Fruit fly (Drosophila melanogaster) whole organism, embryonic: ENCODE data around the gene CG12420.
A peak's percentile ranks its signal among the peaks of the same experiment; 100 is the strongest.

ENCODE experiments used
- Awh ChIP-seq: fragments of 200-800 bp; sonication (Bioruptor generic); IDR thresholded peaks from 2 replicates; pipeline ENCODE4, ENCODE4 v1.3.6; 2022; ENCODE audit warnings: missing biosample characterization, missing genetic modification characterization
- Bdp1 ChIP-seq: fragments of 200-800 bp; sonication (Bioruptor generic); optimal IDR thresholded peaks from 3 replicates; lab custom pipeline; 2016; ENCODE audit warnings: missing biosample characterization, missing genetic modification characterization
- Blimp-1 ChIP-seq: fragments of 200-800 bp; sonication (Bioruptor generic); optimal IDR thresholded peaks from 3 replicates; lab custom pipeline; 2018; ENCODE audit warnings: missing biosample characterization, missing genetic modification characterization, mild to moderate bottlenecking, moderate library complexity, missing genetic modification reagents
- CG11504 ChIP-seq: fragments of 200-800 bp; sonication (Bioruptor generic); optimal IDR thresholded peaks from 3 replicates; lab custom pipeline; 2019; ENCODE audit warnings: missing biosample characterization, mild to moderate bottlenecking, missing genetic modification characterization, moderate library complexity
- CG11695 ChIP-seq: fragments of 200-800 bp; sonication (Bioruptor generic); IDR thresholded peaks from 3 replicates; pipeline ENCODE4 v1.3.6; 2022; ENCODE audit warnings: missing biosample characterization, missing genetic modification characterization
- CG12155 ChIP-seq: fragments of 200-800 bp; sonication (Bioruptor generic); optimal IDR thresholded peaks from 3 replicates; lab custom pipeline; 2016; ENCODE audit warnings: missing biosample characterization, missing genetic modification characterization
- CG13123 ChIP-seq: fragments of 200-800 bp; sonication (Bioruptor generic); optimal IDR thresholded peaks from 2 replicates; lab custom pipeline; 2016; ENCODE audit warnings: missing biosample characterization, missing genetic modification characterization
- CG14441 ChIP-seq: fragments of 200-800 bp; sonication (Bioruptor generic); IDR thresholded peaks from 2 replicates; pipeline ENCODE4 v1.3.6; 2022; ENCODE audit warnings: missing biosample characterization, missing genetic modification characterization
- CG14667 ChIP-seq: fragments of 200-800 bp; sonication (Bioruptor generic); IDR thresholded peaks from 2 replicates; pipeline ENCODE4 v1.3.6; 2022; ENCODE audit warnings: missing biosample characterization, missing genetic modification characterization
- CG14710 ChIP-seq: fragments of 200-800 bp; sonication (Bioruptor generic); optimal IDR thresholded peaks from 3 replicates; lab custom pipeline; 2019; ENCODE audit warnings: missing biosample characterization, mild to moderate bottlenecking, missing genetic modification characterization, moderate library complexity
- CG14965 ChIP-seq: fragments of 200-800 bp; sonication (Bioruptor generic); optimal IDR thresholded peaks from 2 replicates; lab custom pipeline; 2016; ENCODE audit warnings: missing biosample characterization, missing genetic modification characterization, borderline replicate concordance
- CG17186 ChIP-seq: fragments of 200-800 bp; sonication (Bioruptor generic); optimal IDR thresholded peaks from 3 replicates; lab custom pipeline; 2017; ENCODE audit warnings: missing biosample characterization, missing genetic modification reagents, missing genetic modification characterization
- CG17385 ChIP-seq: fragments of 200-800 bp; sonication (Bioruptor generic); optimal IDR thresholded peaks from 3 replicates; lab custom pipeline; 2018; ENCODE audit warnings: missing biosample characterization, mild to moderate bottlenecking, missing genetic modification characterization
- CG2116 ChIP-seq: fragments of 200-800 bp; sonication (Bioruptor generic); optimal IDR thresholded peaks from 3 replicates; lab custom pipeline; 2018; ENCODE audit warnings: missing biosample characterization, mild to moderate bottlenecking, missing genetic modification characterization
- CG2875 ChIP-seq: fragments of 200-800 bp; sonication (Bioruptor generic); optimal IDR thresholded peaks from 2 replicates; lab custom pipeline; 2017; ENCODE audit warnings: missing biosample characterization, mild to moderate bottlenecking, missing genetic modification characterization, missing genetic modification reagents
- CG34376 ChIP-seq: fragments of 200-800 bp; sonication (Bioruptor generic); optimal IDR thresholded peaks from 2 replicates; lab custom pipeline; 2018; ENCODE audit warnings: missing biosample characterization, mild to moderate bottlenecking, missing genetic modification characterization
- CG34422 ChIP-seq: fragments of 200-800 bp; sonication (Bioruptor generic); IDR thresholded peaks from 3 replicates; pipeline ENCODE4 v1.3.6; 2022; ENCODE audit warnings: missing biosample characterization, missing genetic modification characterization
- CG3838 ChIP-seq: fragments of 200-800 bp; sonication (Bioruptor generic); optimal IDR thresholded peaks from 3 replicates; lab custom pipeline; 2016; ENCODE audit warnings: missing biosample characterization, missing genetic modification characterization
- CG4707 ChIP-seq: fragments of 200-800 bp; sonication (Bioruptor generic); optimal IDR thresholded peaks from 2 replicates; lab custom pipeline; 2018; ENCODE audit warnings: missing biosample characterization, mild to moderate bottlenecking, missing genetic modification characterization, moderate library complexity
- CG4730 ChIP-seq: fragments of 200-800 bp; sonication (Bioruptor generic); IDR thresholded peaks from 2 replicates; pipeline ENCODE4 v1.3.6; 2022; ENCODE audit warnings: missing biosample characterization, missing genetic modification characterization
- CG5953 ChIP-seq: fragments of 200-800 bp; sonication (Bioruptor generic); IDR thresholded peaks from 2 replicates; pipeline ENCODE4 v1.3.6; 2022; ENCODE audit warnings: missing biosample characterization, missing genetic modification characterization
- CG6854 ChIP-seq: fragments of 200-800 bp; sonication (Bioruptor generic); optimal IDR thresholded peaks from 3 replicates; lab custom pipeline; 2017; ENCODE audit warnings: missing biosample characterization, mild to moderate bottlenecking, missing genetic modification characterization
- CG8765 ChIP-seq: fragments of 200-800 bp; sonication (Bioruptor generic); IDR thresholded peaks from 2 replicates; pipeline ENCODE4 v1.3.6; 2022; ENCODE audit warnings: missing biosample characterization, missing genetic modification characterization
- CG9609 ChIP-seq: fragments of 200-800 bp; sonication (Bioruptor generic); optimal IDR thresholded peaks from 3 replicates; lab custom pipeline; 2016; ENCODE audit warnings: missing biosample characterization, missing genetic modification characterization
- CrebB ChIP-seq: fragments of 200-800 bp; sonication (Bioruptor generic); optimal IDR thresholded peaks from 3 replicates; lab custom pipeline; 2018; ENCODE audit warnings: missing biosample characterization, mild to moderate bottlenecking, missing genetic modification characterization
- D19A ChIP-seq: fragments of 200-800 bp; optimal IDR thresholded peaks from 3 replicates; lab custom pipeline; 2019; ENCODE audit warnings: missing biosample characterization, mild to moderate bottlenecking, missing genetic modification characterization, moderate library complexity
- GATAe ChIP-seq: fragments of 200-800 bp; sonication (Bioruptor generic); conservative IDR thresholded peaks from 2 replicates; pipeline ENCODE4 v1.3.6; 2022; ENCODE audit warnings: missing biosample characterization, missing genetic modification characterization
- HLH3B ChIP-seq: fragments of 200-800 bp; sonication (Bioruptor generic); IDR thresholded peaks from 2 replicates; pipeline ENCODE4 v1.3.6; 2022; ENCODE audit warnings: missing biosample characterization, missing genetic modification characterization
- Hand ChIP-seq: fragments of 200-800 bp; sonication (Bioruptor generic); optimal IDR thresholded peaks from 2 replicates; lab custom pipeline; 2017; ENCODE audit warnings: mild to moderate bottlenecking, missing biosample characterization, missing genetic modification reagents, missing genetic modification characterization
- Hr3 ChIP-seq: fragments of 200-800 bp; sonication (Bioruptor generic); optimal IDR thresholded peaks from 3 replicates; lab custom pipeline; 2016; ENCODE audit warnings: missing biosample characterization, missing genetic modification characterization
- Lim3 ChIP-seq: fragments of 200-800 bp; sonication (Bioruptor generic); IDR thresholded peaks from 2 replicates; pipeline ENCODE4 v1.3.6; 2022; ENCODE audit warnings: missing biosample characterization, missing genetic modification characterization
- NK7.1 ChIP-seq: fragments of 200-800 bp; sonication (Bioruptor generic); optimal IDR thresholded peaks from 3 replicates; lab custom pipeline; 2016; ENCODE audit warnings: missing biosample characterization, missing genetic modification characterization
- Rfx ChIP-seq: fragments of 200-800 bp; sonication (Bioruptor generic); IDR thresholded peaks from 2 replicates; pipeline ENCODE4 v1.3.6; 2022; ENCODE audit warnings: missing biosample characterization, missing genetic modification characterization
- Spps ChIP-seq: fragments of 200-800 bp; sonication (Bioruptor generic); optimal IDR thresholded peaks from 2 replicates; lab custom pipeline; 2018; ENCODE audit warnings: missing biosample characterization, mild to moderate bottlenecking, missing genetic modification characterization
- bowl ChIP-seq: fragments of 200-800 bp; sonication (Bioruptor generic); IDR thresholded peaks from 2 replicates; pipeline ENCODE4 v1.3.6; 2022; ENCODE audit warnings: missing biosample characterization, missing genetic modification characterization
- dmrt99B ChIP-seq: fragments of 200-800 bp; sonication (Bioruptor generic); optimal IDR thresholded peaks from 2 replicates; lab custom pipeline; 2018; ENCODE audit warnings: missing biosample characterization, mild to moderate bottlenecking, missing genetic modification characterization, moderate library complexity
- inv ChIP-seq: fragments of 200-800 bp; sonication (Bioruptor generic); IDR thresholded peaks from 2 replicates; pipeline ENCODE4 v1.3.6; 2022; ENCODE audit warnings: missing biosample characterization, missing genetic modification characterization; ENCODE audit not compliant: partially characterized antibody
- jumu ChIP-seq: fragments of 200-800 bp; sonication (Bioruptor generic); optimal IDR thresholded peaks from 3 replicates; lab custom pipeline; 2016; ENCODE audit warnings: missing biosample characterization, missing genetic modification characterization
- org-1 ChIP-seq: fragments of 200-800 bp; sonication (Bioruptor generic); optimal IDR thresholded peaks from 2 replicates; lab custom pipeline; 2017; ENCODE audit warnings: missing biosample characterization, missing genetic modification characterization
- psq ChIP-seq: fragments of 200-800 bp; sonication (Bioruptor generic); optimal IDR thresholded peaks from 2 replicates; lab custom pipeline; 2017; ENCODE audit warnings: missing biosample characterization, missing genetic modification characterization
- ranshi ChIP-seq: fragments of 200-800 bp; sonication (Bioruptor generic); IDR thresholded peaks from 2 replicates; pipeline ENCODE4 v1.3.6; 2022; ENCODE audit warnings: missing biosample characterization, missing genetic modification characterization
- row ChIP-seq: fragments of 200-800 bp; sonication (Bioruptor generic); IDR thresholded peaks from 3 replicates; pipeline ENCODE4 v1.3.6; 2022; ENCODE audit warnings: missing biosample characterization, missing genetic modification characterization
- sd ChIP-seq: fragments of 200-800 bp; sonication (Bioruptor generic); optimal IDR thresholded peaks from 3 replicates; lab custom pipeline; 2018; ENCODE audit warnings: missing biosample characterization, mild to moderate bottlenecking, missing genetic modification characterization, moderate library complexity
- sisA ChIP-seq: fragments of 200-800 bp; sonication (Bioruptor generic); IDR thresholded peaks from 2 replicates; pipeline ENCODE4 v1.3.6; 2022; ENCODE audit warnings: missing biosample characterization, missing genetic modification characterization
- sqz ChIP-seq: fragments of 200-800 bp; sonication (Bioruptor generic); optimal IDR thresholded peaks from 3 replicates; lab custom pipeline; 2018; ENCODE audit warnings: missing biosample characterization, mild to moderate bottlenecking, missing genetic modification characterization
- ssp ChIP-seq: fragments of 200-800 bp; sonication (Bioruptor generic); IDR thresholded peaks from 2 replicates; pipeline ENCODE4 v1.3.6; 2022; ENCODE audit warnings: missing biosample characterization, missing genetic modification characterization
- tgo ChIP-seq: fragments of 200-800 bp; sonication (Bioruptor generic); IDR thresholded peaks from 3 replicates; pipeline ENCODE4 v1.3.6; 2022; ENCODE audit warnings: missing biosample characterization, missing genetic modification characterization
- trh ChIP-seq: fragments of 200-800 bp; sonication (Bioruptor generic); optimal IDR thresholded peaks from 2 replicates; lab custom pipeline; 2016; ENCODE audit warnings: missing biosample characterization, missing genetic modification characterization
- tx ChIP-seq: fragments of 200-800 bp; sonication (Bioruptor generic); optimal IDR thresholded peaks from 2 replicates; lab custom pipeline; 2016; ENCODE audit warnings: missing biosample characterization, missing genetic modification characterization
- vnd ChIP-seq: fragments of 200-800 bp; sonication (Bioruptor generic); IDR thresholded peaks from 3 replicates; pipeline ENCODE4 v1.3.6; 2022; ENCODE audit warnings: missing biosample characterization, missing genetic modification characterization; ENCODE audit not compliant: partially characterized antibody
- zfh2 ChIP-seq: fragments of 200-800 bp; sonication (Bioruptor generic); optimal IDR thresholded peaks from 2 replicates; lab custom pipeline; 2016; ENCODE audit warnings: missing biosample characterization, missing genetic modification characterization

Gene CG12420

dm6 chr3R:10265552-10266137 is 43.1 kb downstream of the CG12420 start (continued):
- TF ChIP-seq bowl (GFP tag; lab: Robert Waterston, UW): no peak
- peak; percentile 79 for TF ChIP-seq row (GFP tag; lab: Robert Waterston, UW)
- no peak for TF ChIP-seq CG13123 (GFP tag; lab: Kevin White, UChicago)
- no peak; the same call in 1 of the 2 replicates for TF ChIP-seq CG8765 (GFP tag; lab: Robert Waterston, UW)
- no peak for TF ChIP-seq CG6854 (GFP tag; lab: Kevin White, UChicago)
- TF ChIP-seq Lim3: no peak; the same call in 1 of the 2 replicates
- peak; percentile 52 for TF ChIP-seq dmrt99B (tag; lab: Kevin White, UChicago)
- peak; percentile 85 for TF ChIP-seq Rfx (GFP tag; lab: Robert Waterston, UW)
- TF ChIP-seq Bdp1: no peak
- TF ChIP-seq Awh (GFP tag; lab: Robert Waterston, UW): no peak
- TF ChIP-seq sd: peak; percentile 41
- no peak for TF ChIP-seq CG4707 (GFP tag; lab: Kevin White, UChicago)
- TF ChIP-seq CG12155 (GFP tag; lab: Kevin White, UChicago): peak; percentile 26
- TF ChIP-seq psq: no peak
- no peak for TF ChIP-seq org-1 (GFP tag; lab: Kevin White, UChicago)
- peak; percentile 44 for TF ChIP-seq CG14441 (GFP tag; lab: Robert Waterston, UW)
- TF ChIP-seq CG2875 (GFP tag; lab: Kevin White, UChicago): no peak
- no peak for TF ChIP-seq sqz
- no peak for TF ChIP-seq CG9609 (GFP tag; lab: Kevin White, UChicago)
- TF ChIP-seq CG14965 (GFP tag; lab: Kevin White, UChicago): no peak
- TF ChIP-seq Hand (GFP tag; lab: Kevin White, UChicago): peak; percentile 31
- no peak for TF ChIP-seq Spps (tag; lab: Kevin White, UChicago)
- no peak for TF ChIP-seq CG14710 (tag; lab: Kevin White, UChicago)
- no peak for TF ChIP-seq CG34376 (GFP tag; lab: Kevin White, UChicago)
- TF ChIP-seq tgo (GFP tag; lab: Robert Waterston, UW): peak; percentile 62; the same call in 2 of the 3 replicates
- TF ChIP-seq CG17385: peak; percentile 43
- peak; percentile 33 for TF ChIP-seq jumu (GFP tag; lab: Kevin White, UChicago)
- no peak; the same call in 2 of the 3 replicates for TF ChIP-seq CG34422 (GFP tag; lab: Robert Waterston, UW)
- TF ChIP-seq Blimp-1 (GFP tag; lab: Kevin White, UChicago): no peak
- peak; percentile 75 for TF ChIP-seq zfh2 (GFP tag; lab: Kevin White, UChicago)
- no peak for TF ChIP-seq CrebB
- TF ChIP-seq inv (GFP tag; lab: Robert Waterston, UW): no peak
- TF ChIP-seq NK7.1 (GFP tag; lab: Kevin White, UChicago): peak; percentile 35
- TF ChIP-seq CG17186 (GFP tag; lab: Kevin White, UChicago): no peak
- peak; percentile 29 for TF ChIP-seq Hr3 (GFP tag; lab: Kevin White, UChicago)
- TF ChIP-seq vnd: no peak
- TF ChIP-seq ssp (GFP tag; lab: Robert Waterston, UW): peak; percentile 20; the same call in 1 of the 2 replicates
- peak; percentile 67 for TF ChIP-seq CG11504 (tag; lab: Kevin White, UChicago)
- no peak for TF ChIP-seq trh
- TF ChIP-seq CG5953: no peak
- TF ChIP-seq CG4730 (GFP tag; lab: Robert Waterston, UW): no peak
- TF ChIP-seq tx (GFP tag; lab: Kevin White, UChicago): peak; percentile 5
- peak; percentile 31; the same call in 1 of the 2 replicates for TF ChIP-seq sisA (GFP tag; lab: Robert Waterston, UW)
- TF ChIP-seq GATAe (GFP tag; lab: Robert Waterston, UW): 0 out of 2 replicates have a peak, but pooled peaks have one; percentile 13
- TF ChIP-seq CG14667 (GFP tag; lab: Robert Waterston, UW): peak; percentile 37; the same call in 1 of the 2 replicates
- peak; percentile 27; the same call in 1 of the 2 replicates for TF ChIP-seq HLH3B (GFP tag; lab: Robert Waterston, UW)
- peak; percentile 65; the same call in 2 of the 3 replicates for TF ChIP-seq CG11695
- TF ChIP-seq CG2116: peak; percentile 7
- TF ChIP-seq CG3838 (GFP tag; lab: Kevin White, UChicago): no peak
- no peak for TF ChIP-seq D19A (tag; lab: Kevin White, UChicago)
- peak; percentile 40 for TF ChIP-seq ranshi (GFP tag; lab: Robert Waterston, UW)
